Fruit fly (Drosophila melanogaster): ENCODE data around the gene CG18748.
A peak's percentile ranks its signal among the peaks of the same experiment; 100 is the strongest.

The CG18748 gene

DNA sequence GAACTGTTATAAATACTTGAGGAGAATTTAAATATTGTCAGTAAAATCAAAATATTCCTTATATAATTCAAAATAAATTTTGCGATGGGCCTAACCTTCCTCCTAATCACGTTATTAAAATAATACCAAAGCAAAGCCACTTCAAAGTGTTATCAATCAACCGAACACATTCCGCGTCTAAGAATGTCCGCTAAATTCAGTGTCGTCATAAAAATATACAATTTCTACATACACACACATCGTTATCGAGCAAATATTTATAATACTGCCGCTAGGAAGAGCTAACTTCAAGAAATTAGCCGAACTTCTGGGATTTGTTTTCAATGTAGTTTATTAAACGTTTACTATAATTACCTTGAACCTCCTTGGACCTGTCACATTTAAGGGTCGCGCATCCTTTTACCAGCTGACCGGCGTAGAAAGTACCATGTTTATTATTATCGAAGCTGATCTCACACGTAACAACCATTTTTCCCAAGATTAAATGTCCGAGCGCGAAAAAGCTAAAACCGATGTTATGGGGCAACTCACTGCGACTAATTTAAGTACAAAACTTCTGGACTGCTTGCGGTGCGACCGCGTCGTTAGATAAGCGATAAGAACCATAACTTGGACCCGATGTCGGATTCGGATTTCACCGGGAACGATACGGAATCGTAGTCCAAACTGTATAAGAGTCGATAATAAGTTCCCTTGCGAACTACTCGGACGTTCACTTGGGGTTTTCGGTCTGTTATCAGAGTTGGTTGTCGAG is 4.6 kb downstream of the CG18748 start, which contains the start of gene CG18747:
Gene CG18747, minus strand, starts transcription at position 514 of the 754 bp plus-strand sequence.
- no peak for TF ChIP-seq CG15336 (GFP tag; IDR thresholded peaks at IDR 0.05)
- TF ChIP-seq fd59A (GFP tag; optimal IDR thresholded peaks at IDR 0.05) = no peak
- no peak for TF ChIP-seq esn (GFP tag; optimal IDR thresholded peaks at IDR 0.05)
- TF ChIP-seq topi (GFP tag; optimal IDR thresholded peaks at IDR 0.05) = no peak
- TF ChIP-seq CG10631 (GFP tag; optimal IDR thresholded peaks at IDR 0.05) = no peak
- TF ChIP-seq dac (GFP tag; optimal IDR thresholded peaks at IDR 0.05) = no peak
- TF ChIP-seq Met (GFP tag; optimal IDR thresholded peaks at IDR 0.05) = no peak
- TF ChIP-seq Ets96B (tag; optimal IDR thresholded peaks at IDR 0.05) = no peak
- peak; percentile 51 for TF ChIP-seq svp (GFP tag)
- TF ChIP-seq Lpt (GFP tag; optimal IDR thresholded peaks at IDR 0.05) = no peak
- peak; percentile 76 for TF ChIP-seq vri (GFP tag; optimal IDR thresholded peaks at IDR 0.05)

DNA sequence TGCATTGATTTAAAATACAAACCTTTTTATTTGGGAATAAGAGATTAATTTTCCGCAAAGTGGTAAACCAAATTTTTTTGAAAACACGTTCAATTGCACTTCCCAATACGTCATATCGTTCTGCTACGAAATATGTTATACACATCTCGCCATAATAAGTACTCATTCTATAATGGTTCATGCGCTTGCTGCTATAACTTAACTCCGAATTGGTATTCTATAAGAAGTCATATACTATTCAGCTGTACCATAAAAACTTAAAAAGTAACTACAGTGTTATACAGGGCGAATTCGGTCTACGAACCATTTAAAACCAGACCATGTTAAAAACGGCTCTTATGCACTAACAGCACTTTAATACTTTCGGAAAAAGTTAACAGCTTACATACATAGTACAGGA is 8.1 kb downstream of the CG18748 start:
- TF ChIP-seq OdsH (GFP tag; optimal IDR thresholded peaks at IDR 0.05) (peak; percentile 39), Hr4 (GFP tag; optimal IDR thresholded peaks at IDR 0.05) (no peak), Eip78C (GFP tag) (no peak), CG10669 (GFP tag; optimal IDR thresholded peaks at IDR 0.05) (peak; percentile 50), CG34406 (GFP tag; optimal IDR thresholded peaks at IDR 0.05) (no peak), Smox (GFP tag; optimal IDR thresholded peaks at IDR 0.05) (no peak), CG6808 (GFP tag; optimal IDR thresholded peaks at IDR 0.05) (peak; percentile 4), Lpt (GFP tag; optimal IDR thresholded peaks at IDR 0.05) (no peak), CG8632 (GFP tag; optimal IDR thresholded peaks at IDR 0.05) (no peak), Met (GFP tag; optimal IDR thresholded peaks at IDR 0.05) (no peak), ss (GFP tag; optimal IDR thresholded peaks at IDR 0.05) (no peak), CG16779 (tag; optimal IDR thresholded peaks at IDR 0.05) (no peak), pdm3 (GFP tag; optimal IDR thresholded peaks at IDR 0.05) (peak; percentile 26), acj6 (GFP tag; optimal IDR thresholded peaks at IDR 0.05) (no peak), Sox14 (GFP tag; optimal IDR thresholded peaks at IDR 0.05) (no peak), CG11762 (GFP tag; optimal IDR thresholded peaks at IDR 0.05; ENCODE audit: insufficient read depth) (no peak), esn (GFP tag; optimal IDR thresholded peaks at IDR 0.05) (no peak), svp (GFP tag) (no peak), vri (GFP tag; optimal IDR thresholded peaks at IDR 0.05) (no peak), Ets96B (tag; optimal IDR thresholded peaks at IDR 0.05) (no peak)

DNA sequence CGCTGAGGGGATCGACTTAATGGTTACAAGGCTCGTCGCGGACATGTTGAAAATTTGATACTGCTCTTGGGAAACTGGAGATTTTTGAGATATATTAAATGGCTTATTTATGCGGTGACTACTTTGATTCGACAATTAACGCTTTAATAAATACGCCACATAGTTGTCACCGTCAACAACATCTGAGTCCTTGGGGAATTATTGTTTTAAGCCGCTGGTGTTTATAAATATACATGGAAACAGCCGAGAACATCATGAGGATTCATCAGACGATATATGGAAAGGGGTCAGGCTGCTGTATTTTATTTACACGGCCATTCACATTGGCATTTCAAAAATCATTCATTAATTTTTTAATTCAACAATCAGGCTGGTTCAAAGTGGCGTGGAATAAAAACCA is 16.1 kb downstream of the CG18748 start, which contains the start of gene CG11286:
Gene CG11286, minus strand, starts transcription at position 101 of the 400 bp plus-strand sequence.
- TF ChIP-seq CG11902 (GFP tag; optimal IDR thresholded peaks at IDR 0.05) = no peak
- no peak for TF ChIP-seq CG8319 (GFP tag; optimal IDR thresholded peaks at IDR 0.05)
- TF ChIP-seq CG6163 (GFP tag; IDR thresholded peaks at IDR 0.05) = no peak
- TF ChIP-seq fd59A (GFP tag; optimal IDR thresholded peaks at IDR 0.05) = no peak
- TF ChIP-seq Sox14 (GFP tag; optimal IDR thresholded peaks at IDR 0.05) = no peak
- TF ChIP-seq Hr38 (GFP tag; optimal IDR thresholded peaks at IDR 0.05) = no peak
- TF ChIP-seq Lpt (GFP tag; optimal IDR thresholded peaks at IDR 0.05) = no peak
- TF ChIP-seq lz (GFP tag; optimal IDR thresholded peaks at IDR 0.05) = no peak
- no peak for TF ChIP-seq CG16779 (tag; optimal IDR thresholded peaks at IDR 0.05)
- TF ChIP-seq Sox102F (GFP tag; optimal IDR thresholded peaks at IDR 0.05) = no peak
- TF ChIP-seq pdm3 (GFP tag; optimal IDR thresholded peaks at IDR 0.05) = no peak
- TF ChIP-seq Eip75B (GFP tag; optimal IDR thresholded peaks at IDR 0.05) = no peak
- TF ChIP-seq achi (GFP tag; optimal IDR thresholded peaks at IDR 0.05) = no peak
- no peak for TF ChIP-seq Gug (GFP tag; IDR thresholded peaks at IDR 0.05)
- no peak for TF ChIP-seq CG10631 (GFP tag; optimal IDR thresholded peaks at IDR 0.05)
- no peak for TF ChIP-seq Ets21C (GFP tag; optimal IDR thresholded peaks at IDR 0.05)

All from whole organism, prepupa.